1 fruit fly cellular context compared by ENCODE assay signal in genomic region chr3R:27920883-27921282, dm6.
TF ChIP-seq lines count a peak whose summit lies in the region.

CG12259 (minus strand) TSS chr3R:27921089.

TF ChIP-seq in whole organism, embryonic, 481 proteins besides CTCF, POLR2A, EP300 and RAD21 (continued from another document):
- TF ChIP-seq Mrtf (GFP tag; IDR thresholded peaks at IDR 0.05; lab: Robert Waterston, UW) (no peak), Blimp-1 (GFP tag; optimal IDR thresholded peaks at IDR 0.05; lab: Kevin White, UChicago) (no peak), CG6791 (GFP tag; IDR thresholded peaks at IDR 0.05; lab: Robert Waterston, UW; ENCODE audit: partially characterized antibody) (no peak), Ptx1 (GFP tag; IDR thresholded peaks at IDR 0.05; lab: Robert Waterston, UW) (no peak), gfzf (GFP tag; optimal IDR thresholded peaks at IDR 0.05; lab: Kevin White, UChicago) (peak; percentile 56), E2f2 (GFP tag; IDR thresholded peaks at IDR 0.05; lab: Robert Waterston, UW) (0 out of 2 replicates have a peak, but pooled peaks have one; percentile 21), ATbp (GFP tag; optimal IDR thresholded peaks at IDR 0.05; lab: Kevin White, UChicago) (peak; percentile 7), YL-1 (GFP tag; optimal IDR thresholded peaks at IDR 0.05; lab: Kevin White, UChicago) (peak; percentile 13), MBD-R2 (GFP tag; IDR thresholded peaks at IDR 0.05; lab: Robert Waterston, UW) (peak; percentile 59), CG8359 (GFP tag; optimal IDR thresholded peaks at IDR 0.05; lab: Kevin White, UChicago; ENCODE audit: borderline replicate concordance) (no peak), CG17361 (GFP tag; IDR thresholded peaks at IDR 0.05; lab: Robert Waterston, UW) (peak; percentile 27; the same call in 1 of the 3 replicates), CG34224 (GFP tag; IDR thresholded peaks at IDR 0.05; lab: Robert Waterston, UW; ENCODE audit: partially characterized antibody) (0 out of 3 replicates have a peak, but pooled peaks have one; percentile 10), pzg (GFP tag; optimal IDR thresholded peaks at IDR 0.05; lab: Kevin White, UChicago) (peak; percentile 12), CG1603 (tag; optimal IDR thresholded peaks at IDR 0.05; lab: Kevin White, UChicago) (peak; percentile 12), row (GFP tag; IDR thresholded peaks at IDR 0.05; lab: Robert Waterston, UW) (peak; percentile 76), trem (tag; optimal IDR thresholded peaks at IDR 0.05; lab: Kevin White, UChicago) (peak; percentile 43), CG17829 (tag; optimal IDR thresholded peaks at IDR 0.05; lab: Kevin White, UChicago) (peak; percentile 14), wek (GFP tag; optimal IDR thresholded peaks at IDR 0.05; lab: Kevin White, UChicago) (peak; percentile 10), CG10267 (tag; optimal IDR thresholded peaks at IDR 0.05; lab: Kevin White, UChicago) (peak; percentile 50), vvl (GFP tag; IDR thresholded peaks at IDR 0.05; lab: Robert Waterston, UW) (no peak), MESR4 (GFP tag; optimal IDR thresholded peaks at IDR 0.05; lab: Kevin White, UChicago) (peak; percentile 25)
